Worm (Caenorhabditis elegans): ENCODE results near the gene odr-10.

odr-10 gene

DNA sequence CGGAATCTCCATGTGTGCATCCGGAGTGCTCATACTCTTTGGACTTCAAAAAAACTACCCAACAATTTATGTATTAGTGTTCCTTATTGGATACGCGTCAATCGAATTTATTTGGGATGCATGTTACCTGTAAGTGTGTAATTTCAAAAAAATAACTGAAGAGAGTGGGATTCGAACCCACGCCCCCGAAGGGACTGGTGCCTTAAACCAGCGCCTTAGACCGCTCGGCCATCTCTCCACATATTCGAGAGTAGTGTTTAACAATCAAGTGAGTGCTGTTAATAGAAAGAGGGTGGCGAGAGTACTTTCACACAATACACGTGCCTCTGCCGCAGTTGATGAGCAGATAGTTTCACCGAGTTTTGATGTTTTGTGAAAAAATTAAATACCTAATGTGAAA lies 37.2 kb upstream of the odr-10 start:
- TF ChIP-seq F13H6.1 (tag; optimal IDR thresholded peaks at IDR 0.05) = no peak
- TF ChIP-seq unc-55 (GFP tag; optimal IDR thresholded peaks at IDR 0.05) = no peak
- peak; percentile 40 for TF ChIP-seq nfya-1 (tag; optimal IDR thresholded peaks at IDR 0.05)
- TF ChIP-seq C38D4.7 (GFP tag; optimal IDR thresholded peaks at IDR 0.05) = peak; percentile 58
- peak; percentile 25 for TF ChIP-seq pag-3 (tag; optimal IDR thresholded peaks at IDR 0.05; ENCODE audit: borderline replicate concordance)
- TF ChIP-seq unc-86 (tag; optimal IDR thresholded peaks at IDR 0.05) = peak; percentile 37
- peak; percentile 8 for TF ChIP-seq ceh-30 (tag; optimal IDR thresholded peaks at IDR 0.05)
- TF ChIP-seq ceh-6 (GFP tag; optimal IDR thresholded peaks at IDR 0.05) = peak; percentile 75
- peak; percentile 26 for TF ChIP-seq hlh-8 (tag; optimal IDR thresholded peaks at IDR 0.05)
- peak; percentile 51 for TF ChIP-seq fkh-6 (tag; optimal IDR thresholded peaks at IDR 0.05)
- TF ChIP-seq hlh-30 (tag; optimal IDR thresholded peaks at IDR 0.05; ENCODE audit: insufficient read depth) = no peak
- TF ChIP-seq unc-3 (GFP tag; conservative IDR thresholded peaks at IDR 0.05) = peak; percentile 73
- peak; percentile 60 for TF ChIP-seq unc-3 (tag; optimal IDR thresholded peaks at IDR 0.05)
- TF ChIP-seq unc-42 (tag; optimal IDR thresholded peaks at IDR 0.05) = no peak
- peak; percentile 79 for TF ChIP-seq hlh-6 (tag; optimal IDR thresholded peaks at IDR 0.05)
- TF ChIP-seq pha-2 (tag; optimal IDR thresholded peaks at IDR 0.05) = peak; percentile 55
- TF ChIP-seq K09A11.1 (tag; optimal IDR thresholded peaks at IDR 0.05; ENCODE audit: insufficient read depth) = no peak
- no peak for TF ChIP-seq lim-6 (tag; optimal IDR thresholded peaks at IDR 0.05)
- no peak for TF ChIP-seq pha-4 (tag; optimal IDR thresholded peaks at IDR 0.05)
- no peak for TF ChIP-seq fkh-10 (GFP tag; optimal IDR thresholded peaks at IDR 0.05)
- no peak for TF ChIP-seq C08G9.2 (tag; optimal IDR thresholded peaks at IDR 0.05)
- peak; percentile 62 for TF ChIP-seq ceh-19 (GFP tag; optimal IDR thresholded peaks at IDR 0.05)
- TF ChIP-seq elt-4 (tag; optimal IDR thresholded peaks at IDR 0.05) = no peak
- TF ChIP-seq ref-2 (tag; optimal IDR thresholded peaks at IDR 0.05) = peak; percentile 41
- no peak for TF ChIP-seq mec-3 (tag; optimal IDR thresholded peaks at IDR 0.05; ENCODE audit: borderline replicate concordance)
- peak; percentile 61 for TF ChIP-seq sox-4 (tag; optimal IDR thresholded peaks at IDR 0.05)
- peak; percentile 63 for TF ChIP-seq tbx-2 (tag; optimal IDR thresholded peaks at IDR 0.05)
- TF ChIP-seq sdc-2 (tag; optimal IDR thresholded peaks at IDR 0.05) = peak; percentile 64
- TF ChIP-seq K02D7.2 (tag; optimal IDR thresholded peaks at IDR 0.05) = peak; percentile 3
- peak; percentile 76 for TF ChIP-seq gmeb-2 (tag; optimal IDR thresholded peaks at IDR 0.05)
- peak; percentile 33 for TF ChIP-seq hlh-15 (tag; optimal IDR thresholded peaks at IDR 0.05)
- no peak for TF ChIP-seq ama-1 (optimal IDR thresholded peaks at IDR 0.05)
- peak; percentile 68 for TF ChIP-seq che-1 (tag; optimal IDR thresholded peaks at IDR 0.05)
- TF ChIP-seq nhr-232 (tag; optimal IDR thresholded peaks at IDR 0.05) = peak; percentile 50
- peak; percentile 63 for TF ChIP-seq lin-11 (tag; optimal IDR thresholded peaks at IDR 0.05)
- no peak for TF ChIP-seq pros-1 (tag; optimal IDR thresholded peaks at IDR 0.05)
- TF ChIP-seq tbx-7 (tag; optimal IDR thresholded peaks at IDR 0.05) = peak; percentile 40
- TF ChIP-seq ztf-16 (tag; optimal IDR thresholded peaks at IDR 0.05) = peak; percentile 71
- TF ChIP-seq hlh-13 (GFP tag; optimal IDR thresholded peaks at IDR 0.05) = no peak
- TF ChIP-seq dmd-4 (tag; optimal IDR thresholded peaks at IDR 0.05; ENCODE audit: borderline replicate concordance) = no peak
- peak; percentile 47 for TF ChIP-seq rnt-1 (tag; optimal IDR thresholded peaks at IDR 0.05)
- TF ChIP-seq madf-2 (tag; optimal IDR thresholded peaks at IDR 0.05) = peak; percentile 47
- TF ChIP-seq dve-1 (tag; optimal IDR thresholded peaks at IDR 0.05) = peak; percentile 31
- no peak for TF ChIP-seq zip-5 (tag; optimal IDR thresholded peaks at IDR 0.05)
- peak; percentile 64 for TF ChIP-seq pqm-1 (tag; optimal IDR thresholded peaks at IDR 0.05)
- TF ChIP-seq fax-1 (tag; optimal IDR thresholded peaks at IDR 0.05) = peak; percentile 57
- TF ChIP-seq odd-2 (tag; optimal IDR thresholded peaks at IDR 0.05) = no peak
- no peak for TF ChIP-seq ahr-1 (tag; optimal IDR thresholded peaks at IDR 0.05)
- no peak for TF ChIP-seq nhr-11 (tag; optimal IDR thresholded peaks at IDR 0.05)
- TF ChIP-seq pat-9 (tag; optimal IDR thresholded peaks at IDR 0.05) = peak; percentile 68
- 0 out of 2 replicates have a peak, but pooled peaks have one; percentile 56 for TF ChIP-seq ceh-45 (GFP tag; IDR thresholded peaks at IDR 0.05)
- peak; percentile 46 for TF ChIP-seq ceh-48 (tag; optimal IDR thresholded peaks at IDR 0.05)
- no peak for TF ChIP-seq eyg-1 (tag; optimal IDR thresholded peaks at IDR 0.05)

All from whole organism, late embryonic.